Fruit fly (Drosophila melanogaster): ENCODE data around the gene CG2260.

CG2260 gene

dm6 chrX:8120939-8121338 lies at the start of gene CG2260 (continued):
- TF ChIP-seq CG2712 (tag; optimal IDR thresholded peaks at IDR 0.05) (no peak), Myb (GFP tag; optimal IDR thresholded peaks at IDR 0.05) (peak; percentile 19), psq (GFP tag; optimal IDR thresholded peaks at IDR 0.05) (no peak), CG6683 (GFP tag; optimal IDR thresholded peaks at IDR 0.05) (no peak), Atf-2 (GFP tag; optimal IDR thresholded peaks at IDR 0.05) (no peak), CG12236 (GFP tag; optimal IDR thresholded peaks at IDR 0.05) (no peak), otp (GFP tag; IDR thresholded peaks at IDR 0.05) (no peak), amos (GFP tag; IDR thresholded peaks at IDR 0.05; ENCODE audit: partially characterized antibody) (no peak), CG34422 (GFP tag; IDR thresholded peaks at IDR 0.05) (no peak), Dip2 (GFP tag; IDR thresholded peaks at IDR 0.05) (no peak), CG7357 (GFP tag; IDR thresholded peaks at IDR 0.05) (no peak), pzg (GFP tag; optimal IDR thresholded peaks at IDR 0.05) (peak; percentile 70), CG14441 (GFP tag; IDR thresholded peaks at IDR 0.05) (no peak), CG14667 (GFP tag; IDR thresholded peaks at IDR 0.05) (no peak), Neu2 (GFP tag; optimal IDR thresholded peaks at IDR 0.05; ENCODE audit: borderline replicate concordance) (no peak), CG6175 (GFP tag; IDR thresholded peaks at IDR 0.05) (no peak), CG13287 (GFP tag; IDR thresholded peaks at IDR 0.05; ENCODE audit: partially characterized antibody) (peak; percentile 27; the same call in 1 of the 2 replicates), chm (GFP tag; IDR thresholded peaks at IDR 0.05) (no peak), dmrt99B (tag; optimal IDR thresholded peaks at IDR 0.05) (no peak), crol (GFP tag; IDR thresholded peaks at IDR 0.05) (no peak), ato (GFP tag; IDR thresholded peaks at IDR 0.05; ENCODE audit: partially characterized antibody) (no peak), E2f2 (GFP tag; IDR thresholded peaks at IDR 0.05) (peak; percentile 92), CG34376 (GFP tag; optimal IDR thresholded peaks at IDR 0.05) (no peak), vvl (GFP tag; IDR thresholded peaks at IDR 0.05) (peak; percentile 85), Adf1 (GFP tag; IDR thresholded peaks at IDR 0.05) (no peak), ham (GFP tag; IDR thresholded peaks at IDR 0.05) (no peak), gsb-n (tag; optimal IDR thresholded peaks at IDR 0.05) (no peak), kah (GFP tag; optimal IDR thresholded peaks at IDR 0.05) (no peak), CG11398 (GFP tag; optimal IDR thresholded peaks at IDR 0.05) (no peak), sqz (GFP tag; optimal IDR thresholded peaks at IDR 0.05) (no peak), CG31441 (GFP tag; IDR thresholded peaks at IDR 0.05) (no peak), CG11504 (tag; optimal IDR thresholded peaks at IDR 0.05) (no peak), tx (GFP tag; optimal IDR thresholded peaks at IDR 0.05) (no peak), vnd (GFP tag; IDR thresholded peaks at IDR 0.05; ENCODE audit: partially characterized antibody) (no peak), CG7987 (GFP tag; optimal IDR thresholded peaks at IDR 0.05) (no peak), crp (GFP tag; optimal IDR thresholded peaks at IDR 0.05) (peak; percentile 41 to 91), CG30431 (GFP tag; optimal IDR thresholded peaks at IDR 0.05) (no peak), br (optimal IDR thresholded peaks at IDR 0.05) (no peak), fru (optimal IDR thresholded peaks at IDR 0.05) (no peak), CG43689 (GFP tag; IDR thresholded peaks at IDR 0.05) (no peak), Gsc (GFP tag; IDR thresholded peaks at IDR 0.05) (no peak), Opbp (GFP tag; IDR thresholded peaks at IDR 0.05; ENCODE audit: partially characterized antibody) (peak; percentile 11; the same call in 1 of the 3 replicates), HmgD (GFP tag; optimal IDR thresholded peaks at IDR 0.05) (no peak), CG9932 (GFP tag; IDR thresholded peaks at IDR 0.05) (no peak), gfzf (GFP tag; optimal IDR thresholded peaks at IDR 0.05) (peak; percentile 78), CG1603 (tag; optimal IDR thresholded peaks at IDR 0.05) (peak; percentile 31), tup (GFP tag; optimal IDR thresholded peaks at IDR 0.05) (no peak), lilli (GFP tag; optimal IDR thresholded peaks at IDR 0.05) (no peak), CG10267 (tag; optimal IDR thresholded peaks at IDR 0.05) (peak; percentile 13), CG14710 (tag; optimal IDR thresholded peaks at IDR 0.05) (peak; percentile 18), sens (GFP tag) (no peak), dati (GFP tag; IDR thresholded peaks at IDR 0.05) (no peak), seq (GFP tag; IDR thresholded peaks at IDR 0.05) (no peak)

All from whole organism, embryonic.